Worm (Caenorhabditis elegans) whole organism, young adult: ENCODE measurements around the gene C14A6.6.

Source experiments
- B0336.3 ChIP-seq: fragments of 200-800 bp; sonication (Bioruptor generic); IDR thresholded peaks from 2 replicates; pipeline ENCODE4 v1.3.6; 2022; ENCODE audit warnings: missing genetic modification characterization, missing compliant biosample characterization
- D2030.7 ChIP-seq: fragments of 200-800 bp; sonication (Bioruptor generic); IDR thresholded peaks from 2 replicates; pipeline ENCODE4 v1.3.6; 2022; ENCODE audit warnings: missing genetic modification reagents, missing genetic modification characterization, missing compliant biosample characterization
- F22D6.2 ChIP-seq: sonication (generic microtip); optimal IDR thresholded peaks from 2 replicates; lab custom pipeline; 2016; ENCODE audit warnings: mild to moderate bottlenecking, missing genetic modification characterization, missing compliant biosample characterization
- F33H1.4 ChIP-seq: fragments of 200-800 bp; sonication (Bioruptor generic); IDR thresholded peaks from 2 replicates; pipeline ENCODE4 v1.3.6; 2022; ENCODE audit warnings: missing genetic modification reagents, missing genetic modification characterization, missing compliant biosample characterization
- F49E8.2 ChIP-seq: sonication (generic microtip); optimal IDR thresholded peaks from 3 replicates; lab custom pipeline; 2017; ENCODE audit warnings: missing genetic modification characterization, mild to moderate bottlenecking, missing compliant biosample characterization, antibody characterized with exemption, moderate library complexity; ENCODE audit not compliant: insufficient read depth
- T07F8.4 ChIP-seq: sonication (generic microtip); optimal IDR thresholded peaks from 2 replicates; lab custom pipeline; 2016; ENCODE audit warnings: mild to moderate bottlenecking, missing genetic modification characterization, moderate library complexity, missing compliant biosample characterization
- aptf-2 ChIP-seq: fragments of 200-800 bp; sonication (Bioruptor generic); conservative IDR thresholded peaks from 2 replicates; pipeline ENCODE4 v1.3.6; 2022; ENCODE audit warnings: missing genetic modification reagents, missing genetic modification characterization, missing compliant biosample characterization
- attf-3 ChIP-seq: fragments of 200-800 bp; sonication (Bioruptor generic); conservative IDR thresholded peaks from 2 replicates; pipeline ENCODE4 v1.3.6; 2022; ENCODE audit warnings: missing genetic modification reagents, missing genetic modification characterization, missing compliant biosample characterization
- attf-6 ChIP-seq: fragments of 200-800 bp; sonication (Bioruptor generic); IDR thresholded peaks from 2 replicates; pipeline ENCODE4 v1.3.6; 2022; ENCODE audit warnings: missing genetic modification reagents, missing genetic modification characterization, missing compliant biosample characterization
- cebp-2 ChIP-seq: fragments of 200-800 bp; sonication (Bioruptor generic); IDR thresholded peaks from 2 replicates; pipeline ENCODE4 v1.3.6; 2022; ENCODE audit warnings: missing genetic modification characterization, missing compliant biosample characterization
- dox-1 ChIP-seq: fragments of 200-800 bp; sonication (Bioruptor generic); IDR thresholded peaks from 2 replicates; pipeline ENCODE4 v1.3.6; 2022; ENCODE audit warnings: missing genetic modification reagents, missing genetic modification characterization, missing compliant biosample characterization
- dpff-1 ChIP-seq: sonication (generic microtip); optimal IDR thresholded peaks from 2 replicates; lab custom pipeline; 2017; ENCODE audit warnings: mild to moderate bottlenecking, missing genetic modification characterization, missing compliant biosample characterization
- efl-1 ChIP-seq: fragments of 150-350 bp; optimal IDR thresholded peaks from 2 replicates; lab custom pipeline; 2014; ENCODE audit warnings: missing biosample characterization, missing genetic modification reagents, missing genetic modification characterization
- him-1 ChIP-seq: sonication (generic microtip); optimal IDR thresholded peaks from 2 replicates; lab custom pipeline; 2016; ENCODE audit warnings: missing genotype, missing genetic modification reagents, missing genetic modification characterization, missing compliant biosample characterization
- hrde-1 ChIP-seq: sonication (generic microtip); optimal IDR thresholded peaks from 2 replicates; lab custom pipeline; 2016; ENCODE audit warnings: missing genetic modification characterization, mild to moderate bottlenecking, missing compliant biosample characterization, moderate library complexity, missing genotype, missing genetic modification reagents, borderline replicate concordance
- hsf-1 ChIP-seq: fragments of 200-800 bp; sonication (Bioruptor generic); IDR thresholded peaks from 2 replicates; pipeline ENCODE4 v1.3.6; 2022; ENCODE audit warnings: missing genetic modification reagents, missing genetic modification characterization, missing compliant biosample characterization
- lin-26 ChIP-seq: fragments of 200-800 bp; sonication (Bioruptor generic); IDR thresholded peaks from 2 replicates; pipeline ENCODE4 v1.3.6; 2022; ENCODE audit warnings: missing genetic modification reagents, missing genetic modification characterization, missing compliant biosample characterization
- lin-35 ChIP-seq, 3 experiments: fragments of 150-350 bp in 2 of 3; sonication (generic microtip) in 1 of 3; optimal IDR thresholded peaks; 2 replicates each; lab custom pipeline; 2014 to 2018; ENCODE audit warnings: missing biosample characterization in 3 of 3, missing genetic modification characterization in 3 of 3, missing genetic modification reagents in 3 of 3
- lin-54 ChIP-seq: fragments of 200-800 bp; sonication (Bioruptor generic); optimal IDR thresholded peaks from 2 replicates; lab custom pipeline; 2018; ENCODE audit warnings: mild to moderate bottlenecking, missing genetic modification characterization, missing compliant biosample characterization
- lsl-1 ChIP-seq: fragments of 200-800 bp; sonication (Bioruptor generic); optimal IDR thresholded peaks from 2 replicates; lab custom pipeline; 2018; ENCODE audit warnings: mild to moderate bottlenecking, missing genetic modification characterization, moderate library complexity, missing compliant biosample characterization
- lsy-27 ChIP-seq: sonication (generic microtip); optimal IDR thresholded peaks from 2 replicates; lab custom pipeline; 2017; ENCODE audit warnings: missing genetic modification characterization, mild to moderate bottlenecking, missing compliant biosample characterization, antibody characterized with exemption, missing genotype, borderline replicate concordance; ENCODE audit not compliant: insufficient read depth
- madf-10 ChIP-seq: sonication (generic microtip); optimal IDR thresholded peaks from 2 replicates; lab custom pipeline; 2016; ENCODE audit warnings: mild to moderate bottlenecking, missing genetic modification characterization, missing compliant biosample characterization
- madf-6 ChIP-seq: fragments of 200-800 bp; sonication (Bioruptor generic); IDR thresholded peaks from 2 replicates; pipeline ENCODE4 v1.3.6; 2022; ENCODE audit warnings: missing genetic modification reagents, missing genetic modification characterization, missing compliant biosample characterization
- madf-8 ChIP-seq: fragments of 200-800 bp; sonication (Bioruptor generic); conservative IDR thresholded peaks from 2 replicates; pipeline ENCODE4 v1.3.6; 2022; ENCODE audit warnings: missing genetic modification reagents, missing genetic modification characterization, missing compliant biosample characterization
- nfyb-1 ChIP-seq: fragments of 200-800 bp; sonication (Bioruptor generic); IDR thresholded peaks from 2 replicates; pipeline ENCODE4 v1.3.6; 2022; ENCODE audit warnings: missing genetic modification reagents, missing genetic modification characterization, missing compliant biosample characterization
- nhr-27 ChIP-seq: fragments of 200-800 bp; sonication (Bioruptor generic); optimal IDR thresholded peaks from 2 replicates; lab custom pipeline; 2018; ENCODE audit warnings: mild to moderate bottlenecking, missing genetic modification characterization, moderate library complexity, missing compliant biosample characterization
- pha-4 ChIP-seq: fragments of 150-350 bp; sonication (generic microtip); optimal IDR thresholded peaks from 2 replicates; lab custom pipeline; 2014; ENCODE audit warnings: missing biosample characterization, missing genetic modification reagents, missing genetic modification characterization
- rec-8 ChIP-seq, 2 experiments: sonication (generic microtip); optimal IDR thresholded peaks; 2 replicates each; lab custom pipeline; 2016; ENCODE audit warnings: mild to moderate bottlenecking in 2 of 2, missing genetic modification characterization in 2 of 2, missing genetic modification reagents in 2 of 2, missing genotype in 2 of 2, missing biosample characterization in 1 of 2, missing compliant biosample characterization in 1 of 2, moderate library complexity in 1 of 2
- sea-2 ChIP-seq: fragments of 200-800 bp; sonication (Bioruptor generic); IDR thresholded peaks from 2 replicates; pipeline ENCODE4 v1.3.6; 2022; ENCODE audit warnings: missing genetic modification characterization, missing compliant biosample characterization
- snpc-1.1 ChIP-seq: sonication (generic microtip); optimal IDR thresholded peaks from 2 replicates; lab custom pipeline; 2017; ENCODE audit warnings: missing genetic modification characterization, mild to moderate bottlenecking, missing compliant biosample characterization, antibody characterized with exemption, moderate library complexity, missing genotype, missing genetic modification reagents; ENCODE audit not compliant: insufficient read depth
- snpc-1.3 ChIP-seq: sonication (generic microtip); optimal IDR thresholded peaks from 2 replicates; lab custom pipeline; 2017; ENCODE audit warnings: missing genetic modification characterization, mild to moderate bottlenecking, missing compliant biosample characterization, antibody characterized with exemption, moderate library complexity, missing genotype, missing genetic modification reagents; ENCODE audit not compliant: insufficient read depth
- somi-1 ChIP-seq: fragments of 200-800 bp; sonication (Bioruptor generic); optimal IDR thresholded peaks from 2 replicates; lab custom pipeline; 2018; ENCODE audit warnings: mild to moderate bottlenecking, missing genetic modification characterization, missing compliant biosample characterization
- tbx-9 ChIP-seq: sonication (generic microtip); optimal IDR thresholded peaks from 2 replicates; lab custom pipeline; 2016; ENCODE audit warnings: borderline replicate concordance, missing genetic modification characterization, inconsistent platforms, missing compliant biosample characterization
- unc-62 ChIP-seq: fragments of 150-350 bp; optimal IDR thresholded peaks from 2 replicates; lab custom pipeline; 2014; ENCODE audit warnings: missing biosample characterization, missing genetic modification reagents, missing genetic modification characterization
- xnd-1 ChIP-seq: sonication (generic microtip); optimal IDR thresholded peaks from 2 replicates; lab custom pipeline; 2016; ENCODE audit warnings: missing genotype, missing genetic modification reagents, missing genetic modification characterization, missing compliant biosample characterization
- ztf-22 ChIP-seq: fragments of 200-800 bp; sonication (Bioruptor generic); optimal IDR thresholded peaks from 2 replicates; lab custom pipeline; 2018; ENCODE audit warnings: mild to moderate bottlenecking, missing genetic modification characterization, moderate library complexity, missing compliant biosample characterization

Gene C14A6.6

DNA sequence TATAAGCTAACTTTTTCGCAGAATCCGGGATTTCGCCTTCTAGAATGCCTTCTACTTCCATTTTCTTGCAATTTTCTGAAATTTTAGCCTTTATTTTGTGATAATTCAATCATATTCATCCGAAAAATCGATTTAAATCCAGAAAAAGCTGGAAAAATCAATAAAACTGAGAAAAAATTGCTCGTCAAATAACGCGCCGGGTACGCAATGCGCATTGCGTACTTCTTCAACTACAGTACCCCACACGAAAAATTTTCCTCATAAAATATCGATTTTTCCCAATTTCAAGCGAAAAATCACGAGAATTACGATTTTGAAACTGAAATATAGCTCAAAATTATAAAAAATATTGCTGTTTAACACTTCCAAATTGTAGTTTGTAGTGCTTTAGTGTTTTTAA lies 36.0 kb downstream of the C14A6.6 start, which contains the start of gene Y37H2A.12:
Gene Y37H2A.12 (minus strand): TSS at position 81 of the 400 bp plus-strand sequence.
- TF ChIP-seq D2030.7 (GFP tag; lab: Robert Waterston, UW) (peak; percentile 48; the same call in 1 of the 2 replicates), unc-62 (GFP tag; lab: Kevin White, UChicago) (no peak), somi-1 (GFP tag; lab: Kevin White, UChicago) (no peak), F33H1.4 (GFP tag; lab: Robert Waterston, UW) (peak; percentile 34; the same call in 1 of the 2 replicates), pha-4 (tag; lab: Kevin White, UChicago) (no peak), snpc-1.1 (no peak), F22D6.2 (tag; lab: Kevin White, UChicago) (no peak), madf-8 (GFP tag; lab: Robert Waterston, UW) (no peak), lin-35 (GFP tag; optimal IDR thresholded peaks at IDR 0.05; lab: Kevin White, UChicago) (no peak), madf-6 (GFP tag; lab: Robert Waterston, UW) (peak; percentile 61), lsl-1 (peak; percentile 90), hsf-1 (GFP tag; lab: Robert Waterston, UW) (no peak), ztf-22 (GFP tag; lab: Kevin White, UChicago) (no peak), xnd-1 (tag; lab: Kevin White, UChicago) (peak; percentile 2), him-1 (tag; lab: Kevin White, UChicago) (peak; percentile 83), lin-54 (GFP tag; lab: Kevin White, UChicago) (no peak), T07F8.4 (no peak)

DNA sequence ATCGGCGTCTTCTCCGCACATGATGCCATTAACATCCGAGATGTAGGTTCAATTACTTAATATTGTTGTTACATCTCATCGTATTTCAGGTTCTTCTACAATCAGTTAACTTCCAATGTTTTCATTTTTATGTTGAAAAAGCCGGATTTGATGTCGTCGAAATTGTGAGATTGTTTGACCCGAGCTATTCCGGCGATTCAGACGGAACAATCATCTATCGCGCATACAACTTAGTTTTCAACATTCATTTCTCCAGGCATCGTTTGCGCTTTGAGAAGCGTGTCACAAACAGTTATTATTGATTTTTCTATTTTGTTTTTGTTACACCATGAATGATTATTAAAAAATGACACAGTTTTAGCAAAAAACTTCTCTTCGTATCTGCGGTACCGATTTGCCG lies 38.5 kb downstream of the C14A6.6 start:
- TF ChIP-seq tbx-9 (tag; lab: Kevin White, UChicago), result no peak
- TF ChIP-seq lin-54 (GFP tag; lab: Kevin White, UChicago), result no peak
- no peak for TF ChIP-seq rec-8 (tag; optimal IDR thresholded peaks at IDR 0.05; lab: Kevin White, UChicago)
- TF ChIP-seq dpff-1, result no peak
- no peak for TF ChIP-seq dox-1
- TF ChIP-seq xnd-1 (tag; lab: Kevin White, UChicago), result no peak
- TF ChIP-seq aptf-2 (GFP tag; lab: Robert Waterston, UW), result no peak
- no peak for TF ChIP-seq nhr-27 (tag; lab: Kevin White, UChicago)
- no peak for TF ChIP-seq madf-10 (tag; lab: Kevin White, UChicago)
- TF ChIP-seq lin-26, result no peak
- no peak for TF ChIP-seq sea-2 (GFP tag; lab: Robert Waterston, UW)
- TF ChIP-seq, all 124 proteins: peak for 0

DNA sequence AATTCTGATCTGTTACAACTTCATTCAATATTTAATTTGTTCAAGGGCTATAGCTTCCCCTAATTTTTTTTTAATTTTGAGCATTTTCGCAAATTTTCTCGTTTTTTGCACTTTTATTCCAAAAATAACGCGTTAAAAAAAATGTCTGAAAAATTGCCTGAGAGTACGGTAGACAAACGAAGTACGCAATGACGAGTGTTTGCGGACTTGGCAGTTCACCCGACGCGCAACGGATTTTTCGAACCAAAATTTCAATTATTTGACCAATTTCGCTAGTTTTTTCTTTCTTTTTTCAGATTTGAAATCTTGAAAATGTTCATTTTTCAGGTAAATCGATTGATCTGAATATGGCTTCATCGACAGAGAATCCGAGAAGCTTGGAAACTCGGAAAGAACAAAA lies 39.9 kb downstream of the C14A6.6 start, which contains the start of gene fbxa-211:
Gene fbxa-211 (plus strand): TSS at position 328 of the 400 bp plus-strand sequence.
- peak; percentile 32 for TF ChIP-seq snpc-1.3 (tag; lab: Kevin White, UChicago)
- TF ChIP-seq hrde-1 (tag; lab: Kevin White, UChicago), result no peak
- peak; percentile 71 for TF ChIP-seq lsl-1
- no peak for TF ChIP-seq cebp-2 (GFP tag; lab: Robert Waterston, UW)
- no peak for TF ChIP-seq nfyb-1
- TF ChIP-seq attf-3 (GFP tag; lab: Robert Waterston, UW), result no peak
- TF ChIP-seq lsy-27 (tag; lab: Kevin White, UChicago), result no peak
- TF ChIP-seq B0336.3 (GFP tag; lab: Robert Waterston, UW), result no peak
- TF ChIP-seq efl-1 (GFP tag; lab: Kevin White, UChicago), result no peak
- TF ChIP-seq F49E8.2 (tag; lab: Kevin White, UChicago), result peak; percentile 43
- TF ChIP-seq attf-6 (GFP tag; lab: Robert Waterston, UW), result no peak
